Fruit fly (Drosophila melanogaster) whole organism, prepupa: ENCODE data around the gene GluRIIA.

Experiments
- CG10631 ChIP-seq: fragments of 200-800 bp; sonication (Bioruptor generic); optimal IDR thresholded peaks from 2 replicates; lab custom pipeline; 2016; ENCODE audit warnings: missing biosample characterization, missing genetic modification characterization
- CG11294 ChIP-seq: fragments of 200-800 bp; sonication (Bioruptor generic); IDR thresholded peaks from 2 replicates; pipeline ENCODE4 v1.3.6; 2022; ENCODE audit warnings: missing biosample characterization, missing genetic modification characterization
- CG3919 ChIP-seq: fragments of 200-800 bp; sonication (Bioruptor generic); optimal IDR thresholded peaks from 3 replicates; lab custom pipeline; 2016; ENCODE audit warnings: missing biosample characterization, missing genetic modification characterization
- CG4318 ChIP-seq: fragments of 200-800 bp; sonication (Bioruptor generic); optimal IDR thresholded peaks from 3 replicates; lab custom pipeline; 2017; ENCODE audit warnings: missing biosample characterization, mild to moderate bottlenecking, missing genetic modification characterization
- CG6854 ChIP-seq: fragments of 200-800 bp; sonication (Bioruptor generic); optimal IDR thresholded peaks from 2 replicates; lab custom pipeline; 2017; ENCODE audit warnings: missing biosample characterization, mild to moderate bottlenecking, missing genetic modification characterization
- CG8319 ChIP-seq: fragments of 200-800 bp; sonication (Bioruptor generic); optimal IDR thresholded peaks from 3 replicates; lab custom pipeline; 2016; ENCODE audit warnings: missing biosample characterization, missing genetic modification characterization
- CG8632 ChIP-seq: fragments of 200-800 bp; sonication (Bioruptor generic); optimal IDR thresholded peaks from 3 replicates; lab custom pipeline; 2016; ENCODE audit warnings: missing biosample characterization, missing genetic modification characterization
- Lpt ChIP-seq: fragments of 200-800 bp; sonication (Bioruptor generic); optimal IDR thresholded peaks from 3 replicates; lab custom pipeline; 2016; ENCODE audit warnings: missing biosample characterization, missing genetic modification characterization
- OdsH ChIP-seq: fragments of 200-800 bp; sonication (Bioruptor generic); optimal IDR thresholded peaks from 3 replicates; lab custom pipeline; 2016; ENCODE audit warnings: missing biosample characterization, missing genetic modification characterization
- acj6 ChIP-seq: fragments of 200-800 bp; sonication (Bioruptor generic); optimal IDR thresholded peaks from 3 replicates; lab custom pipeline; 2016; ENCODE audit warnings: missing biosample characterization, missing genetic modification characterization
- cyc ChIP-seq: fragments of 200-800 bp; sonication (Bioruptor generic); optimal IDR thresholded peaks from 3 replicates; lab custom pipeline; 2016; ENCODE audit warnings: missing biosample characterization, missing genetic modification characterization
- fkh ChIP-seq: fragments of 200-800 bp; sonication (Bioruptor generic); optimal IDR thresholded peaks from 3 replicates; lab custom pipeline; 2017; ENCODE audit warnings: missing biosample characterization, mild to moderate bottlenecking, missing genetic modification characterization, moderate library complexity
- salr ChIP-seq, 2 experiments: fragments of 200-800 bp; sonication (Bioruptor generic); optimal IDR thresholded peaks; 3 replicates each; lab custom pipeline; 2016 to 2018; ENCODE audit warnings: missing biosample characterization in 2 of 2, missing genetic modification characterization in 2 of 2, mild to moderate bottlenecking in 1 of 2

DNA sequence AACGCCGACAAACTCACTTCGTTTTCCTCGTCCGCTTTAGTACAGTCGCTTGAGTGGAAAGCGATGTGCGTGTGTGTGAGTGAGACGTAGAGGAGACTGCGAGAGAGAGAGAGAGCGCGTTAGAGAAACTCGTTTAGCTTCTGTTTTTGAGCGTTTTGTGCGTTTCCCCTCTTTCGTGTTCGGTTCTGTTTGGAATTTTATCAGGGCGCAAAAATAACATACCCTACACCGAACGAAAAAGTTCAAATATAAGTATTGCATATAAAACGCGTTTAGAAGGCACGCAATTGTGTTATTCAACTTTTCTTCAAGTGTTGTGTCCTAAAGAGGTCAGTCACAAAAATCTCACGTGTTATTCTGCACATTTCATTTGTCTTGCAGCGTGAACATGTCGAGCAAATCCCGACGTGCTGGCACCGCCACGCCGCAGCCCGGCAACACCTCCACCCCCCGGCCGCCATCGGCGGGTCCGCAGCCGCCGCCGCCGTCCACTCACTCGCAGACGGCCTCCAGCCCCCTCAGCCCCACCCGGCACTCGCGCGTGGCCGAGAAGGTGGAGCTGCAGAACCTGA lies 11.8 kb upstream of the GluRIIA start:
- no peak for TF ChIP-seq fkh (GFP tag; lab: Kevin White, UChicago)
- TF ChIP-seq acj6 (GFP tag; lab: Kevin White, UChicago): no peak
- TF ChIP-seq CG10631 (GFP tag; lab: Kevin White, UChicago): no peak
- no peak for TF ChIP-seq CG8319
- no peak for TF ChIP-seq CG6854 (GFP tag; lab: Kevin White, UChicago)
- peak; percentile 33 for TF ChIP-seq cyc (GFP tag; lab: Kevin White, UChicago)
- no peak for TF ChIP-seq OdsH
- TF ChIP-seq Lpt: peak; percentile 42
- 0 out of 2 replicates have a peak, but pooled peaks have one; percentile 20 for TF ChIP-seq CG11294 (GFP tag; lab: Robert Waterston, UW)
- TF ChIP-seq CG8632 (GFP tag; lab: Kevin White, UChicago): no peak
- TF ChIP-seq CG4318: no peak
- no peak for TF ChIP-seq salr (GFP tag; optimal IDR thresholded peaks at IDR 0.05; lab: Kevin White, UChicago)
- no peak for TF ChIP-seq CG3919
